Worm (Caenorhabditis elegans) whole organism, late embryonic: ENCODE results near the gene cyp-35B2.

Experiments used
- C38D4.7 ChIP-seq: fragments of 200-800 bp; sonication (Bioruptor generic); optimal IDR thresholded peaks from 2 replicates; lab custom pipeline; 2018; ENCODE audit warnings: mild to moderate bottlenecking, missing genetic modification characterization, moderate library complexity, missing compliant biosample characterization
- K02D7.2 ChIP-seq: sonication (generic microtip); optimal IDR thresholded peaks from 2 replicates; lab custom pipeline; 2017; ENCODE audit warnings: mild to moderate bottlenecking, missing genetic modification characterization, missing compliant biosample characterization
- ceh-22 ChIP-seq: sonication (generic microtip); optimal IDR thresholded peaks from 2 replicates; lab custom pipeline; 2017; ENCODE audit warnings: missing biosample characterization, missing genetic modification characterization
- ceh-30 ChIP-seq: fragments of 150-350 bp; optimal IDR thresholded peaks from 2 replicates; lab custom pipeline; 2014; ENCODE audit warnings: missing biosample characterization, missing genetic modification characterization
- ceh-45 ChIP-seq: fragments of 200-800 bp; sonication (Bioruptor generic); IDR thresholded peaks from 2 replicates; pipeline ENCODE4 v1.3.6; 2022; ENCODE audit warnings: missing genetic modification reagents, missing genetic modification characterization, missing compliant biosample characterization
- fax-1 ChIP-seq: sonication (generic microtip); optimal IDR thresholded peaks from 2 replicates; lab custom pipeline; 2016; ENCODE audit warnings: missing genotype, missing genetic modification characterization, missing compliant biosample characterization
- hlh-15 ChIP-seq: sonication (generic microtip); optimal IDR thresholded peaks from 2 replicates; lab custom pipeline; 2016; ENCODE audit warnings: missing genetic modification characterization, missing compliant biosample characterization
- hlh-30 ChIP-seq: sonication (generic microtip); optimal IDR thresholded peaks from 2 replicates; lab custom pipeline; 2017; ENCODE audit warnings: antibody characterized with exemption, missing genetic modification characterization, missing compliant biosample characterization; ENCODE audit not compliant: insufficient read depth
- lin-11 ChIP-seq: fragments of 200-800 bp; sonication (Bioruptor generic); optimal IDR thresholded peaks from 2 replicates; lab custom pipeline; 2018; ENCODE audit warnings: mild to moderate bottlenecking, missing genetic modification characterization, missing compliant biosample characterization
- madf-2 ChIP-seq: sonication (generic microtip); optimal IDR thresholded peaks from 2 replicates; lab custom pipeline; 2017; ENCODE audit warnings: missing genetic modification characterization, missing compliant biosample characterization
- nhr-11 ChIP-seq: fragments of 150-350 bp; optimal IDR thresholded peaks from 2 replicates; lab custom pipeline; 2014; ENCODE audit warnings: missing biosample characterization, missing genetic modification characterization
- nhr-232 ChIP-seq: sonication (generic microtip); optimal IDR thresholded peaks from 2 replicates; lab custom pipeline; 2016; ENCODE audit warnings: missing genetic modification characterization, missing compliant biosample characterization
- npax-4 ChIP-seq: sonication (generic microtip); optimal IDR thresholded peaks from 2 replicates; lab custom pipeline; 2016; ENCODE audit warnings: missing genetic modification characterization, missing compliant biosample characterization
- pag-3 ChIP-seq: sonication (generic microtip); optimal IDR thresholded peaks from 2 replicates; lab custom pipeline; 2016; ENCODE audit warnings: missing compliant biosample characterization, missing genetic modification characterization, borderline replicate concordance
- ref-2 ChIP-seq: sonication (generic microtip); optimal IDR thresholded peaks from 2 replicates; lab custom pipeline; 2016; ENCODE audit warnings: missing genetic modification characterization, missing compliant biosample characterization
- rnt-1 ChIP-seq: sonication (generic microtip); optimal IDR thresholded peaks from 2 replicates; lab custom pipeline; 2016; ENCODE audit warnings: missing genetic modification characterization, missing compliant biosample characterization
- sox-2 ChIP-seq: fragments of 200-800 bp; sonication (Bioruptor generic); IDR thresholded peaks from 2 replicates; pipeline ENCODE4 v1.3.6; 2022; ENCODE audit warnings: missing genetic modification reagents, missing genetic modification characterization, missing compliant biosample characterization
- syd-9 ChIP-seq: sonication (generic microtip); optimal IDR thresholded peaks from 2 replicates; lab custom pipeline; 2016; ENCODE audit warnings: mild to moderate bottlenecking, missing genetic modification characterization, moderate library complexity, missing compliant biosample characterization
- tbx-2 ChIP-seq: sonication (generic microtip); optimal IDR thresholded peaks from 2 replicates; lab custom pipeline; 2016; ENCODE audit warnings: missing genetic modification characterization, missing compliant biosample characterization
- tbx-7 ChIP-seq: sonication (generic microtip); optimal IDR thresholded peaks from 2 replicates; lab custom pipeline; 2016; ENCODE audit warnings: missing genotype, missing genetic modification characterization, missing compliant biosample characterization
- unc-3 ChIP-seq, 2 experiments: fragments of 200-800 bp in 1 of 2; sonication (Bioruptor generic) in 1 of 2; sonication (generic microtip) in 1 of 2; conservative IDR thresholded peaks in 1 of 2; optimal IDR thresholded peaks in 1 of 2; 2 replicates each; pipeline versions ENCODE4 v1.3.6 to Lab custom; 2016 to 2022; ENCODE audit warnings: missing compliant biosample characterization in 2 of 2, missing genetic modification characterization in 2 of 2, missing genetic modification reagents in 1 of 2

The cyp-35B2 gene

DNA sequence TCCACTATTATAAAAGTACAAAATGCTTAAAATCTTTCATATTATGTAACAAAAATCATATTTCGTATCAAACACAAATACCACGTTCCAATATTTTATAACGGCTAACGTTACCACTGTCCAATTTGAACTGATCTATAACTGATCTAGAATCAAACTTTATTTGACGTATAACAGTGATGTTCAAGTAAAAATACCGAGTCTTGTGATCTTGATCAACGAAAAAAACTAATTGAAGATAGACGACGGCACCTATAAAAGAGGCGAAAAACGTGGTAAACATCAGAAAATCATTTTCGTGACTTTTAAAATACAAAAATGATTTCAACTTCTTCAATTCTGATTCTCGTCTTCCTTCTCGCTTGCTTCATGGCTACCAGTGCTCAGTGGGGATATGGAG lies 45.7 kb downstream of the cyp-35B2 start, which contains the start of gene nlp-28:
nlp-28 (plus strand) TSS at position 285 of the 400 bp plus-strand sequence.
- TF ChIP-seq pag-3 (tag; lab: Kevin White, UChicago) (no peak), ref-2 (tag; lab: Kevin White, UChicago) (no peak)

DNA sequence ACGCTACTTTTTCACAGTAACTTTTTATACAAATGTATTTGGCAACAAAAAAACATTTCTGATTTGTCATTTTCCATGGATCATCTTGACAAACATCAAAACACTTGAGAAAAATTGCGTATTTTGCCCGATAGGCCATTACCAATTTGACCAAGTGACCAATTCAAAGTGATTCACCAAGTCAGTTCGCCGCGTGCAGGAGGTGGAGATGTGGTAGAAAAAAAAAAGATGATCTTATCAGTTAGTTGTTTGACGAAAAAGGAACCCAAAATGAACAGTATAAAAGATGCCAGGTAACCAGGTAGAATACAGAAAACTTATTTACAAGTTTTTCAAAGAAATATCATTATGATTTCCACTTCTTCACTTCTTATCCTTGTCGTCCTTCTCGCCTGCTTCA lies 47.1 kb downstream of the cyp-35B2 start, which contains the start of gene nlp-27:
nlp-27 (plus strand) TSS at position 309 of the 400 bp plus-strand sequence.
- TF ChIP-seq ref-2 (tag; lab: Kevin White, UChicago) (no peak), tbx-7 (tag; lab: Kevin White, UChicago) (no peak), ceh-45 (GFP tag; lab: Robert Waterston, UW) (no peak)

DNA sequence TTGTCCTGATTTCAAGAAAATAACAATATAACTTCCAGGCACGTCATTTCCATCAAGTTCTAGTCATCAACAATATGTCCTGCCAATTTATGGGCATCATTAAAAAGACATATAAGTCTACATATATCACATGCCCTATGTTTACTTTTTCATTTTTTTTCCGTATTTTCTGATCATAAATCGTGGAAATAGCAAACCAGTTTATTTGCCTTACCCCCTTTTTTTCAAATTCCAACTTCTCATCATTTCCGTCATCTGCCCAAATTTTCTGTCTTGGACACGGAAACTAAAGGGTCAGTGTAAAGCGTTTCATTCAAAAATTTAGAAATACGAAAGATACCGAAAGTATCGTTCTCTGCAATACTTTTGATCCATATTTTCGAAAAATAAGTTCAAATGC lies 50.4 kb downstream of the cyp-35B2 start:
- TF ChIP-seq K02D7.2 (no peak), tbx-7 (tag; lab: Kevin White, UChicago) (no peak), unc-3 (GFP tag; conservative IDR thresholded peaks at IDR 0.05; lab: Robert Waterston, UW) (no peak), unc-3 (tag; optimal IDR thresholded peaks at IDR 0.05; lab: Kevin White, UChicago) (no peak), nhr-11 (tag; lab: Kevin White, UChicago) (no peak), syd-9 (tag; lab: Kevin White, UChicago) (no peak), sox-2 (GFP tag; lab: Robert Waterston, UW) (no peak), fax-1 (tag; lab: Kevin White, UChicago) (no peak), ref-2 (tag; lab: Kevin White, UChicago) (no peak), madf-2 (tag; lab: Kevin White, UChicago) (no peak), tbx-2 (no peak), C38D4.7 (GFP tag; lab: Kevin White, UChicago) (no peak), lin-11 (tag; lab: Kevin White, UChicago) (no peak), npax-4 (no peak), hlh-30 (tag; lab: Kevin White, UChicago) (no peak), ceh-30 (tag; lab: Kevin White, UChicago) (no peak), nhr-232 (tag; lab: Kevin White, UChicago) (no peak), rnt-1 (tag; lab: Kevin White, UChicago) (no peak)

DNA sequence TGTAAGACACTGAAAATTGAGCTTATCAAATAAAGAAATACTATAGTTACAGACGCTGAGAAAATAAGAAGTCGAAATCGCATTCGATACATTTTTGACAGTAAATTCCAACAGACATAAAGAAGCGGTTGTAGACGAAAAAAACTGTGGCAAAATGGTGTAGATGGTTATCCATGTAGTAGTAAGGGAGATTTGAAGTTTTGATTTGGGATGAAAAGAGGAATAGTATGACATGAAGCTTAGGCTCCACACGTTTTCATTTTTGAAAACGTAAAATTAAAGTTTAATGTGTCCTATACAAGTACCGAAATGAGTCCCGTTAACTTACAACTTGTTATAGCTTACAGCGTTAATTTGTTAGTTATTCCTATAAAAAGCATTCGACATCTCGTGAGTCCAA lies 52.1 kb downstream of the cyp-35B2 start, which contains the start of gene K09D9.9:
K09D9.9 (minus strand) TSS at position 101 of the 400 bp plus-strand sequence.
- TF ChIP-seq ceh-22 (no peak), hlh-15 (no peak)
